Worm (Caenorhabditis elegans): ENCODE measurements around the gene F14H12.17.

DNA sequence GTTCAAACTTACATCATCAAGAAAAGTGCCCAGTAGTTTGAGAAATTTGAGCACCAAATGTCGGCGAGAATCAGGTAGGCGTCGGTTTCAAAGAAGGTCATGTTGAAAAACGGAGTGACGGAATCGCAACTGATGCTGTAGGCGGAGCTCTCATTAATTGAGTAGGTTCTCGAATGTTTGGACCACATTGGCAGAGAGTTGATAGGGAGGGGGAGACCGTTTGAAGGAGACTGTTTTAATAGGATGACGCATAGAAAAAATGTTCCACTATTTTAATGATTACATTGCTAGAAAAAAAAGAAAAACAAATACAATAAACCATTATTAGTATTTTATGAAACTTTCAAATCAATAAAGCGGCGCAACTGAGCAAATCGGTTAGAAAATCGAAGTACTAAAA, at the start of gene F14H12.17:
- no peak for TF ChIP-seq ceh-28 (tag; optimal IDR thresholded peaks at IDR 0.05)
- no peak for TF ChIP-seq nhr-6 (tag; optimal IDR thresholded peaks at IDR 0.05)
